Worm (Caenorhabditis elegans): ENCODE measurements around the gene mel-32.

Gene mel-32

ce11 chrIII:6420201-6420600 lies 22.6 kb downstream of the mel-32 start (continued):
- TF ChIP-seq F26F4.8 (GFP tag; conservative IDR thresholded peaks at IDR 0.05) (no peak), jun-1 (tag; optimal IDR thresholded peaks at IDR 0.05) (no peak), daf-19 (GFP tag; conservative IDR thresholded peaks at IDR 0.05) (no peak), nhr-102 (tag; optimal IDR thresholded peaks at IDR 0.05) (no peak), skn-1 (tag; optimal IDR thresholded peaks at IDR 0.05) (no peak), madf-5 (GFP tag; IDR thresholded peaks at IDR 0.05) (no peak), lin-39 (tag; optimal IDR thresholded peaks at IDR 0.05) (no peak), ztf-7 (tag; optimal IDR thresholded peaks at IDR 0.05) (no peak), snpc-4 (tag; optimal IDR thresholded peaks at IDR 0.05) (no peak), hif-1 (tag; optimal IDR thresholded peaks at IDR 0.05) (no peak), aha-1 (tag) (no peak), spr-3 (GFP tag; optimal IDR thresholded peaks at IDR 0.05) (no peak), nhr-77 (tag; optimal IDR thresholded peaks at IDR 0.05) (no peak), nhr-41 (GFP tag; IDR thresholded peaks at IDR 0.05) (no peak), hlh-11 (tag; optimal IDR thresholded peaks at IDR 0.05) (peak; percentile 60), duxl-1 (tag; optimal IDR thresholded peaks at IDR 0.05; ENCODE audit: poor library complexity) (no peak), dmd-6 (GFP tag; IDR thresholded peaks at IDR 0.05) (peak; percentile 59), dve-1 (tag; optimal IDR thresholded peaks at IDR 0.05; ENCODE audit: insufficient read depth) (no peak), Y48G9A.11 (GFP tag; IDR thresholded peaks at IDR 0.05) (no peak), ces-1 (GFP tag; optimal IDR thresholded peaks at IDR 0.05) (no peak), lin-1 (GFP tag; IDR thresholded peaks at IDR 0.05) (no peak), Y75B8A.6 (GFP tag; IDR thresholded peaks at IDR 0.05) (no peak), F10B5.3 (tag; optimal IDR thresholded peaks at IDR 0.05) (no peak)

ce11 chrIII:6419409-6419944 lies 23.3 kb downstream of the mel-32 start, which contains the start of gene atgl-1:
Gene atgl-1, minus strand, starts transcription at chrIII:6419459.
- TF ChIP-seq mdl-1 (tag; optimal IDR thresholded peaks at IDR 0.05) (peak in 1 of 2 experiments; percentile 38), mxl-3 (GFP tag; optimal IDR thresholded peaks at IDR 0.05) (peak; percentile 35), dmd-6 (GFP tag; IDR thresholded peaks at IDR 0.05) (peak; percentile 32; the same call in 1 of the 2 replicates), hlh-30 (tag; optimal IDR thresholded peaks at IDR 0.05; ENCODE audit: insufficient read depth) (peak; percentile 43), hlh-11 (tag; optimal IDR thresholded peaks at IDR 0.05) (peak; percentile 52), nhr-48 (tag; optimal IDR thresholded peaks at IDR 0.05) (peak; percentile 8), nhr-28 (tag; optimal IDR thresholded peaks at IDR 0.05) (peak; percentile 69), Y75B8A.6 (GFP tag; IDR thresholded peaks at IDR 0.05) (no peak), daf-16 (GFP tag; optimal IDR thresholded peaks at IDR 0.05) (no peak), daf-16 (tag; optimal IDR thresholded peaks at IDR 0.05) (peak; percentile 15), ZK546.5 (tag; optimal IDR thresholded peaks at IDR 0.05) (no peak), dve-1 (tag; optimal IDR thresholded peaks at IDR 0.05; ENCODE audit: insufficient read depth) (peak; percentile 1)

- TF ChIP-seq lsy-2 (tag; optimal IDR thresholded peaks at IDR 0.05) (no peak), mxl-3 (GFP tag; optimal IDR thresholded peaks at IDR 0.05) (peak; percentile 6), Y75B8A.6 (GFP tag; IDR thresholded peaks at IDR 0.05) (no peak), F44E2.7 (GFP tag; IDR thresholded peaks at IDR 0.05) (no peak), aha-1 (tag) (peak; percentile 40), pha-4 (GFP tag; IDR thresholded peaks at IDR 0.05) (no peak), pha-4 (tag; optimal IDR thresholded peaks at IDR 0.05) (no peak), tra-1 (GFP tag; IDR thresholded peaks at IDR 0.05) (no peak), ztf-7 (tag; optimal IDR thresholded peaks at IDR 0.05) (no peak), snpc-4 (tag; optimal IDR thresholded peaks at IDR 0.05) (no peak)
These were observed 24.5 kb downstream of the mel-32 start for ce11 chrIII:6418254-6418653.
